Worm (Caenorhabditis elegans) whole organism, L1 larva: Measurements from ENCODE around the gene Y66D12A.3.

Experiments
- aha-1 ChIP-seq: fragments of 150-350 bp; optimal IDR thresholded peaks from 2 replicates; lab custom pipeline; 2014; ENCODE audit warnings: missing biosample characterization, missing genetic modification characterization
- ama-1 ChIP-seq: fragments of 150-350 bp; optimal IDR thresholded peaks from 2 replicates; lab custom pipeline; 2014
- ceh-82 ChIP-seq, 3 experiments: fragments of 150-350 bp in 1 of 3; sonication (generic microtip) in 2 of 3; optimal IDR thresholded peaks; 2 replicates each; lab custom pipeline; 2014 to 2017; ENCODE audit warnings: missing biosample characterization in 3 of 3, missing genetic modification characterization in 3 of 3
- fkh-10 ChIP-seq: sonication (generic microtip); optimal IDR thresholded peaks from 2 replicates; lab custom pipeline; 2017; ENCODE audit warnings: missing biosample characterization, missing genetic modification reagents, missing genetic modification characterization
- fos-1 ChIP-seq: fragments of 150-350 bp; optimal IDR thresholded peaks from 2 replicates; lab custom pipeline; 2014; ENCODE audit warnings: missing biosample characterization, missing genetic modification characterization
- irx-1 ChIP-seq: sonication (generic microtip); optimal IDR thresholded peaks from 2 replicates; lab custom pipeline; 2016; ENCODE audit warnings: missing genetic modification characterization, missing compliant biosample characterization
- mef-2 ChIP-seq: fragments of 150-350 bp; optimal IDR thresholded peaks from 2 replicates; lab custom pipeline; 2014; ENCODE audit warnings: missing biosample characterization, missing genetic modification characterization
- nhr-90 ChIP-seq: sonication (generic microtip); optimal IDR thresholded peaks from 2 replicates; lab custom pipeline; 2016; ENCODE audit warnings: mild to moderate bottlenecking, missing genetic modification characterization, missing compliant biosample characterization; ENCODE audit not compliant: poor library complexity
- snpc-4 ChIP-seq: fragments of 150-350 bp; optimal IDR thresholded peaks from 2 replicates; lab custom pipeline; 2014; ENCODE audit warnings: missing biosample characterization, missing genetic modification characterization
- unc-86 ChIP-seq: sonication (generic microtip); optimal IDR thresholded peaks from 2 replicates; lab custom pipeline; 2016; ENCODE audit warnings: missing genetic modification characterization, missing compliant biosample characterization

DNA sequence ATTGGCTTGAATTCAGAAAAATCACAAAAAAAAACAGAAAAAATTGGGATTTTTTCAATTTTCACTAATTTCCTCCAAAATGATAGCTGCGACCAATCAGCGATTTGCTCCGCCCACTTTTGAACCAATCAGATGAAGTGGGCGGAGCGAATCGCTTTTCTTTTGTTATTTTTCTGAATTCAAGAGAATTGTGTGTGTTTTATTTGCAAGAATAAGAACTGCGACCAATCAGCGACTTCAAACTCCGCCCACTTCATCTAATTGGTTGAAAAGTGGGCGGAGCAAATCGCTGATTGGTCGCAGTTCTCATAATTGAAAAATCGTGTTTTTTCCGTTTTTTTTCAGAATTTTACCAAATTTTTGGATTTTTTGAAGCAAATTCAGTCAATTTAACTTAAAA is 6.4 kb upstream of the Y66D12A.3 start:
- TF ChIP-seq irx-1 (tag; lab: Kevin White, UChicago) (no peak), unc-86 (tag; lab: Kevin White, UChicago) (no peak), nhr-90 (tag; lab: Kevin White, UChicago) (no peak), ceh-82 (tag; optimal IDR thresholded peaks at IDR 0.05; lab: Kevin White, UChicago) (no peak), fkh-10 (GFP tag; lab: Kevin White, UChicago) (no peak), aha-1 (tag; lab: Kevin White, UChicago) (no peak), ama-1 (lab: Kevin White, UChicago) (no peak), mef-2 (tag; lab: Kevin White, UChicago) (no peak), fos-1 (no peak), snpc-4 (no peak)
